Worm (Caenorhabditis elegans) whole organism, L1 larva: ENCODE data around the gene F41E6.1.

Experiments
- nhr-11 ChIP-seq: fragments of 150-350 bp; optimal IDR thresholded peaks from 2 replicates; lab custom pipeline; 2014; ENCODE audit warnings: missing biosample characterization, missing genetic modification characterization
- nhr-12 ChIP-seq: sonication (generic microtip); optimal IDR thresholded peaks from 2 replicates; lab custom pipeline; 2017; ENCODE audit warnings: missing biosample characterization, missing genetic modification characterization

- TF ChIP-seq nhr-11 (tag; lab: Kevin White, UChicago): no peak
- TF ChIP-seq nhr-12 (tag; lab: Kevin White, UChicago): no peak
Measured at ce11 chrV:8627580-8627979, 5.2 kb downstream of the F41E6.1 start.
